Worm (Caenorhabditis elegans): ENCODE data around the gene cut-1.
A peak's percentile ranks its signal among the peaks of the same experiment; 100 is the strongest.

- TF ChIP-seq flt-1 (GFP tag; IDR thresholded peaks at IDR 0.05) = no peak
- 0 out of 2 replicates have a peak, but pooled peaks have one; percentile 13 for TF ChIP-seq tab-1 (GFP tag; IDR thresholded peaks at IDR 0.05)
- no peak for TF ChIP-seq T22C8.4 (GFP tag; IDR thresholded peaks at IDR 0.05)
- TF ChIP-seq cog-1 (tag; optimal IDR thresholded peaks at IDR 0.05) = no peak
Observed at ce11 chrII:11312223-11312622, 43.3 kb downstream of the cut-1 start, which contains the start of gene T24F1.7.

Measured in whole organism, midembryonic.